Worm (Caenorhabditis elegans) whole organism, L1 larva: ENCODE data around the gene C56G2.22.

Experiments
- C16A3.4 ChIP-seq: fragments of 150-350 bp; optimal IDR thresholded peaks from 2 replicates; lab custom pipeline; 2014; ENCODE audit warnings: missing biosample characterization, missing genetic modification characterization
- Y116A8C.19 ChIP-seq: sonication (generic microtip); optimal IDR thresholded peaks from 2 replicates; lab custom pipeline; 2016; ENCODE audit warnings: missing compliant biosample characterization, missing genetic modification characterization, borderline replicate concordance
- aha-1 ChIP-seq: fragments of 150-350 bp; optimal IDR thresholded peaks from 2 replicates; lab custom pipeline; 2014; ENCODE audit warnings: missing biosample characterization, missing genetic modification characterization
- ama-1 ChIP-seq: fragments of 150-350 bp; optimal IDR thresholded peaks from 2 replicates; lab custom pipeline; 2014
- blmp-1 ChIP-seq: fragments of 150-350 bp; optimal IDR thresholded peaks from 2 replicates; lab custom pipeline; 2014; ENCODE audit warnings: missing biosample characterization, missing genetic modification characterization
- ceh-8 ChIP-seq: fragments of 200-800 bp; sonication (Bioruptor generic); optimal IDR thresholded peaks from 2 replicates; lab custom pipeline; 2018; ENCODE audit warnings: mild to moderate bottlenecking, missing genetic modification characterization, moderate library complexity, missing compliant biosample characterization
- ceh-88 ChIP-seq: fragments of 200-800 bp; sonication (Bioruptor generic); IDR thresholded peaks from 2 replicates; pipeline ENCODE4 v1.3.6; 2022; ENCODE audit warnings: missing genetic modification characterization, missing compliant biosample characterization
- ceh-90 ChIP-seq: sonication (generic microtip); optimal IDR thresholded peaks from 2 replicates; lab custom pipeline; 2016; ENCODE audit warnings: missing genetic modification characterization, missing compliant biosample characterization
- dsc-1 ChIP-seq: sonication (generic microtip); optimal IDR thresholded peaks from 2 replicates; lab custom pipeline; 2016; ENCODE audit warnings: mild to moderate bottlenecking, missing genetic modification characterization, missing compliant biosample characterization
- efl-1 ChIP-seq, 4 experiments: fragments of 150-350 bp; optimal IDR thresholded peaks in 3 of 4; peaks in 1 of 4; 1 replicate in 1 of 4; 2 replicates in 3 of 4; lab custom pipeline; 2014; ENCODE audit warnings: missing biosample characterization in 2 of 4, missing genetic modification characterization in 2 of 4, missing genetic modification reagents in 2 of 4
- efl-3 ChIP-seq: fragments of 200-800 bp; sonication (Bioruptor generic); optimal IDR thresholded peaks from 2 replicates; lab custom pipeline; 2018; ENCODE audit warnings: mild to moderate bottlenecking, missing genetic modification characterization, missing compliant biosample characterization
- egl-13 ChIP-seq: sonication (generic microtip); optimal IDR thresholded peaks from 2 replicates; lab custom pipeline; 2016; ENCODE audit warnings: missing genotype, missing genetic modification reagents, missing genetic modification characterization, missing compliant biosample characterization
- egl-27 ChIP-seq, 2 experiments: fragments of 150-350 bp in 1 of 2; sonication (generic microtip); optimal IDR thresholded peaks; 3 replicates each; lab custom pipeline; 2017 to 2018; ENCODE audit warnings: missing biosample characterization in 2 of 2, missing genetic modification characterization in 2 of 2, missing genetic modification reagents in 2 of 2
- elt-3 ChIP-seq, 6 experiments: fragments of 150-350 bp in 1 of 6; sonication (generic microtip); optimal IDR thresholded peaks; 2 replicates each; lab custom pipeline; 2017 to 2018; ENCODE audit warnings: missing biosample characterization in 6 of 6, missing genetic modification characterization in 6 of 6, inconsistent platforms in 1 of 6
- fkh-10 ChIP-seq: sonication (generic microtip); optimal IDR thresholded peaks from 2 replicates; lab custom pipeline; 2017; ENCODE audit warnings: missing biosample characterization, missing genetic modification reagents, missing genetic modification characterization
- fkh-4 ChIP-seq: sonication (generic microtip); optimal IDR thresholded peaks from 2 replicates; lab custom pipeline; 2016; ENCODE audit warnings: missing compliant biosample characterization, missing genetic modification characterization, borderline replicate concordance
- fos-1 ChIP-seq: fragments of 150-350 bp; optimal IDR thresholded peaks from 2 replicates; lab custom pipeline; 2014; ENCODE audit warnings: missing biosample characterization, missing genetic modification characterization
- grh-1 ChIP-seq: fragments of 200-800 bp; sonication (Bioruptor generic); IDR thresholded peaks from 2 replicates; pipeline ENCODE4 v1.3.6; 2022; ENCODE audit warnings: missing genetic modification reagents, missing genetic modification characterization, missing compliant biosample characterization
- hlh-4 ChIP-seq: sonication (generic microtip); optimal IDR thresholded peaks from 2 replicates; lab custom pipeline; 2016; ENCODE audit warnings: mild to moderate bottlenecking, missing genetic modification characterization, missing compliant biosample characterization
- hpl-2 ChIP-seq: fragments of 150-350 bp; optimal IDR thresholded peaks from 2 replicates; lab custom pipeline; 2014; ENCODE audit warnings: missing biosample characterization, missing genetic modification reagents, missing genetic modification characterization
- irx-1 ChIP-seq: sonication (generic microtip); optimal IDR thresholded peaks from 2 replicates; lab custom pipeline; 2016; ENCODE audit warnings: missing genetic modification characterization, missing compliant biosample characterization
- jun-1 ChIP-seq: fragments of 150-350 bp; optimal IDR thresholded peaks from 2 replicates; lab custom pipeline; 2014; ENCODE audit warnings: missing biosample characterization, missing genetic modification reagents, missing genetic modification characterization
- lin-14 ChIP-seq: fragments of 200-800 bp; sonication (Bioruptor generic); optimal IDR thresholded peaks from 2 replicates; lab custom pipeline; 2018; ENCODE audit warnings: mild to moderate bottlenecking, missing genetic modification characterization, moderate library complexity, missing compliant biosample characterization
- lin-15B ChIP-seq: fragments of 150-350 bp; sonication (generic microtip); optimal IDR thresholded peaks from 3 replicates; lab custom pipeline; 2014; ENCODE audit warnings: missing biosample characterization, missing genetic modification characterization
- lin-35 ChIP-seq, 2 experiments: fragments of 150-350 bp; optimal IDR thresholded peaks; 2 replicates each; lab custom pipeline; 2014; ENCODE audit warnings: missing biosample characterization in 2 of 2, missing genetic modification characterization in 2 of 2, missing genetic modification reagents in 2 of 2
- lin-39 ChIP-seq: fragments of 150-350 bp; optimal IDR thresholded peaks from 2 replicates; lab custom pipeline; 2014; ENCODE audit warnings: missing biosample characterization, missing genetic modification reagents, missing genetic modification characterization
- lir-3 ChIP-seq: sonication (generic microtip); optimal IDR thresholded peaks from 2 replicates; lab custom pipeline; 2016; ENCODE audit warnings: mild to moderate bottlenecking, missing genetic modification characterization, moderate library complexity, missing compliant biosample characterization; ENCODE audit not compliant: poor library complexity
- lsy-2 ChIP-seq, 2 experiments: fragments of 150-350 bp; optimal IDR thresholded peaks; 2 replicates each; lab custom pipeline; 2014; ENCODE audit warnings: missing biosample characterization in 2 of 2, missing genetic modification characterization in 2 of 2
- mab-9 ChIP-seq: fragments of 200-800 bp; sonication (Bioruptor generic); IDR thresholded peaks from 2 replicates; pipeline ENCODE4 v1.3.6; 2022; ENCODE audit warnings: missing genetic modification reagents, missing genetic modification characterization, missing compliant biosample characterization
- mdl-1 ChIP-seq, 2 experiments: fragments of 150-350 bp; optimal IDR thresholded peaks; 2 replicates each; lab custom pipeline; 2014 to 2017; ENCODE audit warnings: missing biosample characterization in 2 of 2, missing genetic modification characterization in 2 of 2, inconsistent platforms in 1 of 2
- mef-2 ChIP-seq: fragments of 150-350 bp; optimal IDR thresholded peaks from 2 replicates; lab custom pipeline; 2014; ENCODE audit warnings: missing biosample characterization, missing genetic modification characterization
- mep-1 ChIP-seq: fragments of 150-350 bp; optimal IDR thresholded peaks from 2 replicates; lab custom pipeline; 2014; ENCODE audit warnings: missing biosample characterization, missing genetic modification characterization
- nhr-11 ChIP-seq: fragments of 150-350 bp; optimal IDR thresholded peaks from 2 replicates; lab custom pipeline; 2014; ENCODE audit warnings: missing biosample characterization, missing genetic modification characterization
- nhr-20 ChIP-seq: sonication (generic microtip); optimal IDR thresholded peaks from 2 replicates; lab custom pipeline; 2016; ENCODE audit warnings: mild to moderate bottlenecking, missing genetic modification characterization, missing compliant biosample characterization
- nhr-47 ChIP-seq: sonication (generic microtip); optimal IDR thresholded peaks from 2 replicates; lab custom pipeline; 2016; ENCODE audit warnings: mild to moderate bottlenecking, missing genetic modification characterization, moderate library complexity, missing compliant biosample characterization
- nhr-71 ChIP-seq: sonication (generic microtip); optimal IDR thresholded peaks from 2 replicates; lab custom pipeline; 2016; ENCODE audit warnings: mild to moderate bottlenecking, missing genetic modification characterization, moderate library complexity, missing compliant biosample characterization
- nhr-76 ChIP-seq: sonication (generic microtip); optimal IDR thresholded peaks from 2 replicates; lab custom pipeline; 2017; ENCODE audit warnings: missing biosample characterization, missing genetic modification characterization
- nhr-90 ChIP-seq: sonication (generic microtip); optimal IDR thresholded peaks from 2 replicates; lab custom pipeline; 2016; ENCODE audit warnings: mild to moderate bottlenecking, missing genetic modification characterization, missing compliant biosample characterization; ENCODE audit not compliant: poor library complexity
- pag-3 ChIP-seq: sonication (generic microtip); optimal IDR thresholded peaks from 2 replicates; lab custom pipeline; 2017; ENCODE audit warnings: missing genetic modification characterization, mild to moderate bottlenecking, missing compliant biosample characterization, antibody characterized with exemption, borderline replicate concordance; ENCODE audit not compliant: insufficient read depth
- pqm-1 ChIP-seq: sonication (generic microtip); optimal IDR thresholded peaks from 3 replicates; lab custom pipeline; 2017; ENCODE audit warnings: missing biosample characterization, missing genetic modification characterization
- rnt-1 ChIP-seq: sonication (generic microtip); optimal IDR thresholded peaks from 2 replicates; lab custom pipeline; 2016; ENCODE audit warnings: mild to moderate bottlenecking, missing genetic modification characterization, moderate library complexity, missing compliant biosample characterization
- snpc-4 ChIP-seq: fragments of 150-350 bp; optimal IDR thresholded peaks from 2 replicates; lab custom pipeline; 2014; ENCODE audit warnings: missing biosample characterization, missing genetic modification characterization
- sptf-1 ChIP-seq: fragments of 150-350 bp; optimal IDR thresholded peaks from 2 replicates; lab custom pipeline; 2014; ENCODE audit warnings: missing biosample characterization, missing genetic modification characterization
- swsn-7 ChIP-seq: sonication (generic microtip); optimal IDR thresholded peaks from 2 replicates; lab custom pipeline; 2016; ENCODE audit warnings: missing genetic modification characterization, missing compliant biosample characterization
- tbx-2 ChIP-seq: sonication (generic microtip); optimal IDR thresholded peaks from 2 replicates; lab custom pipeline; 2016; ENCODE audit warnings: missing genetic modification characterization, missing compliant biosample characterization
- tlp-1 ChIP-seq: fragments of 150-350 bp; optimal IDR thresholded peaks from 2 replicates; lab custom pipeline; 2014; ENCODE audit warnings: missing biosample characterization, missing genetic modification characterization
- unc-86 ChIP-seq: sonication (generic microtip); optimal IDR thresholded peaks from 2 replicates; lab custom pipeline; 2016; ENCODE audit warnings: missing genetic modification characterization, missing compliant biosample characterization
- unc-98 ChIP-seq: fragments of 200-800 bp; sonication (Bioruptor generic); IDR thresholded peaks from 2 replicates; pipeline ENCODE4 v1.3.6; 2022; ENCODE audit warnings: missing genetic modification characterization, missing compliant biosample characterization
- vab-15 ChIP-seq: sonication (generic microtip); optimal IDR thresholded peaks from 2 replicates; lab custom pipeline; 2017; ENCODE audit warnings: missing genotype, mild to moderate bottlenecking, missing genetic modification characterization, missing compliant biosample characterization
- xbp-1 ChIP-seq: sonication (generic microtip); optimal IDR thresholded peaks from 2 replicates; lab custom pipeline; 2016; ENCODE audit warnings: missing genetic modification characterization, missing compliant biosample characterization
- zag-1 ChIP-seq: fragments of 150-350 bp; optimal IDR thresholded peaks from 2 replicates; lab custom pipeline; 2014; ENCODE audit warnings: missing biosample characterization, missing genetic modification characterization
- ztf-11 ChIP-seq, 2 experiments: sonication (generic microtip); optimal IDR thresholded peaks; 2 replicates each; lab custom pipeline; 2016 to 2017; ENCODE audit warnings: missing genetic modification characterization in 2 of 2, missing biosample characterization in 1 of 2, missing compliant biosample characterization in 1 of 2

The C56G2.22 gene

DNA sequence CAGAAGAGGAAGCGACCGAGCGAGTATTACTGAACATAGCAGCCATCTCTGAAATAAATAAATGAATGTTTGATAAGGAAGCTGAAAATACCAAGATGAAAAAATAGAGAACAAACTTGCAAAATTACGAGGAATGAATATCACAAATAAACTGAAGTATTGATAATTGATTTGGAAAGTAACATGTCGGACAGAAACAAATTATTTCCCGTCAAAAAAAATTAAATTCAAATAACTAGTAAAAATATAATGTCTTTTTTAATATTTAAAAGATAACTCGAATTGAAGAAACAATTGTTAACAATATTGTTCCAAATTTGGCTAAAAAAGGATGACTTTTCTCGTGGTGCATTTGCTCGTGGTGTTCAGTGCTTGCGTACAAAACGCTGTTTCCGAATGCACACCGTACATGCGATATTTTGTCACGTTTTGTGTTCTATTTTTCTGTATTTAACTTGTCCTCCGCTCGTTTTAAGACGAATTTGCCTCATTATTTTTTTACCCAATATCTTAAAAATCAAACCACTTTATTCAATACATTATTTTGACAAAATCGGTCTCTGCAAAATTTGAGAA is 4.3 kb upstream of the C56G2.22 start, which contains the start of gene rpn-13 (continued):
- TF ChIP-seq fkh-4 (tag; lab: Kevin White, UChicago): no peak
- no peak for TF ChIP-seq unc-86 (tag; lab: Kevin White, UChicago)
- no peak for TF ChIP-seq aha-1 (tag; lab: Kevin White, UChicago)
- peak; percentile 32 for TF ChIP-seq nhr-20 (tag; lab: Kevin White, UChicago)
- no peak for TF ChIP-seq efl-3 (GFP tag; lab: Kevin White, UChicago)
- no peak for TF ChIP-seq unc-98 (GFP tag; lab: Robert Waterston, UW)
- peak; percentile 35 for TF ChIP-seq blmp-1
- no peak for TF ChIP-seq lir-3 (tag; lab: Kevin White, UChicago)
- no peak for TF ChIP-seq ztf-11 (tag; optimal IDR thresholded peaks at IDR 0.05; lab: Kevin White, UChicago)
- peak; percentile 49 for TF ChIP-seq fos-1
- TF ChIP-seq egl-27 (tag; optimal IDR thresholded peaks at IDR 0.05; lab: Kevin White, UChicago): no peak
- peak in 1 of 2 experiments; percentile 65 for TF ChIP-seq mdl-1 (tag; optimal IDR thresholded peaks at IDR 0.05; lab: Kevin White, UChicago)
- TF ChIP-seq snpc-4: peak; percentile 1
- no peak for TF ChIP-seq Y116A8C.19 (tag; lab: Kevin White, UChicago)
- peak; percentile 52 for TF ChIP-seq C16A3.4
- TF ChIP-seq lin-14 (GFP tag; lab: Kevin White, UChicago): peak; percentile 42
- TF ChIP-seq mef-2: no peak
- TF ChIP-seq rnt-1 (tag; lab: Kevin White, UChicago): peak; percentile 35
- TF ChIP-seq lsy-2 (tag; optimal IDR thresholded peaks at IDR 0.05; lab: Kevin White, UChicago): peak; percentile 94 to 98
- no peak for TF ChIP-seq fkh-10 (GFP tag; lab: Kevin White, UChicago)
- TF ChIP-seq ama-1 (lab: Kevin White, UChicago): no peak
- TF ChIP-seq mep-1 (tag; lab: Kevin White, UChicago): no peak
- TF ChIP-seq egl-13 (tag; lab: Kevin White, UChicago): no peak
- TF ChIP-seq nhr-71 (tag; lab: Kevin White, UChicago): peak; percentile 59
- TF ChIP-seq vab-15 (tag; lab: Kevin White, UChicago): no peak
- peak; percentile 6 for TF ChIP-seq jun-1 (tag; lab: Kevin White, UChicago)
- no peak for TF ChIP-seq hlh-4 (tag; lab: Kevin White, UChicago)
- TF ChIP-seq dsc-1 (tag; lab: Kevin White, UChicago): no peak
- peak; percentile 40 for TF ChIP-seq swsn-7 (tag; lab: Kevin White, UChicago)
- no peak for TF ChIP-seq ceh-90 (tag; lab: Kevin White, UChicago)
- peak in 1 of 6 experiments; percentile 27 for TF ChIP-seq elt-3 (tag; optimal IDR thresholded peaks at IDR 0.05; lab: Kevin White, UChicago)
- TF ChIP-seq xbp-1: peak; percentile 41
- TF ChIP-seq hpl-2 (GFP tag; lab: Kevin White, UChicago): no peak
- TF ChIP-seq irx-1 (tag; lab: Kevin White, UChicago): no peak
- TF ChIP-seq tlp-1 (tag; lab: Kevin White, UChicago): no peak
- no peak for TF ChIP-seq nhr-76 (tag; lab: Kevin White, UChicago)
- no peak for TF ChIP-seq ceh-88
- no peak for TF ChIP-seq ceh-8 (GFP tag; lab: Kevin White, UChicago)
- TF ChIP-seq tbx-2 (tag; lab: Kevin White, UChicago): peak; percentile 23
- TF ChIP-seq sptf-1: no peak
- TF ChIP-seq lin-35 (GFP tag; optimal IDR thresholded peaks at IDR 0.05; lab: Kevin White, UChicago): peak; percentile 70 to 83
- TF ChIP-seq lin-15B: no peak
- TF ChIP-seq efl-1 (optimal IDR thresholded peaks at IDR 0.05; lab: Kevin White, UChicago): peak; percentile 58 to 62
- TF ChIP-seq efl-1 (GFP tag; optimal IDR thresholded peaks at IDR 0.05 in 1 of 2; lab: Kevin White, UChicago): peak in 1 of 2 experiments; percentile 64
- TF ChIP-seq pag-3 (tag; lab: Kevin White, UChicago): no peak
- no peak for TF ChIP-seq pqm-1 (tag; lab: Kevin White, UChicago)
- TF ChIP-seq zag-1 (tag; lab: Kevin White, UChicago): no peak
- TF ChIP-seq nhr-47 (tag; lab: Kevin White, UChicago): peak; percentile 54
- TF ChIP-seq nhr-11 (tag; lab: Kevin White, UChicago): no peak
- no peak for TF ChIP-seq mab-9 (GFP tag; lab: Robert Waterston, UW)
- TF ChIP-seq lin-39 (tag; lab: Kevin White, UChicago): no peak
- no peak for TF ChIP-seq nhr-90 (tag; lab: Kevin White, UChicago)
- TF ChIP-seq grh-1 (GFP tag; lab: Robert Waterston, UW): no peak
